Worm (Caenorhabditis elegans) whole organism, L1 larva: ENCODE measurements around the gene egl-2.

Source experiments
- aha-1 ChIP-seq: fragments of 150-350 bp; optimal IDR thresholded peaks from 2 replicates; lab custom pipeline; 2014; ENCODE audit warnings: missing biosample characterization, missing genetic modification characterization
- ces-1 ChIP-seq: fragments of 150-350 bp; optimal IDR thresholded peaks from 2 replicates; lab custom pipeline; 2014; ENCODE audit warnings: missing biosample characterization, missing genetic modification reagents, missing genetic modification characterization
- nhr-76 ChIP-seq: sonication (generic microtip); optimal IDR thresholded peaks from 2 replicates; lab custom pipeline; 2017; ENCODE audit warnings: missing biosample characterization, missing genetic modification characterization
- nhr-84 ChIP-seq: sonication (generic microtip); optimal IDR thresholded peaks from 2 replicates; lab custom pipeline; 2017; ENCODE audit warnings: missing biosample characterization, missing genetic modification characterization
- pqm-1 ChIP-seq: sonication (generic microtip); optimal IDR thresholded peaks from 3 replicates; lab custom pipeline; 2017; ENCODE audit warnings: missing biosample characterization, missing genetic modification characterization
- snpc-4 ChIP-seq: fragments of 150-350 bp; optimal IDR thresholded peaks from 2 replicates; lab custom pipeline; 2014; ENCODE audit warnings: missing biosample characterization, missing genetic modification characterization

ce11 chrV:1313274-1313673 lies 14.1 kb upstream of the egl-2 start:
- TF ChIP-seq nhr-84 (tag; lab: Kevin White, UChicago) (no peak), ces-1 (no peak), pqm-1 (tag; lab: Kevin White, UChicago) (no peak), snpc-4 (tag; lab: Kevin White, UChicago) (no peak), aha-1 (tag; lab: Kevin White, UChicago) (no peak), nhr-76 (tag; lab: Kevin White, UChicago) (no peak)
